Fruit fly (Drosophila melanogaster) whole organism, prepupa: ENCODE results near the gene Irk3.
A peak's percentile ranks its signal among the peaks of the same experiment; 100 is the strongest.

Source experiments
- Blimp-1 ChIP-seq: fragments of 200-800 bp; sonication (Bioruptor generic); optimal IDR thresholded peaks from 3 replicates; lab custom pipeline; 2017; ENCODE audit warnings: missing biosample characterization, missing genetic modification characterization, mild to moderate bottlenecking, moderate library complexity, missing genetic modification reagents
- CG10631 ChIP-seq: fragments of 200-800 bp; sonication (Bioruptor generic); optimal IDR thresholded peaks from 2 replicates; lab custom pipeline; 2016; ENCODE audit warnings: missing biosample characterization, missing genetic modification characterization
- CG10669 ChIP-seq: fragments of 200-800 bp; sonication (Bioruptor generic); optimal IDR thresholded peaks from 3 replicates; lab custom pipeline; 2018; ENCODE audit warnings: missing biosample characterization, mild to moderate bottlenecking, missing genetic modification characterization, moderate library complexity
- CG11294 ChIP-seq: fragments of 200-800 bp; sonication (Bioruptor generic); IDR thresholded peaks from 2 replicates; pipeline ENCODE4 v1.3.6; 2022; ENCODE audit warnings: missing biosample characterization, missing genetic modification characterization
- CG11762 ChIP-seq: fragments of 200-800 bp; sonication (Bioruptor generic); optimal IDR thresholded peaks from 3 replicates; lab custom pipeline; 2016; ENCODE audit warnings: missing biosample characterization, missing genetic modification characterization; ENCODE audit not compliant: insufficient read depth
- CG11902 ChIP-seq: fragments of 200-800 bp; sonication (Bioruptor generic); optimal IDR thresholded peaks from 3 replicates; lab custom pipeline; 2016; ENCODE audit warnings: missing biosample characterization, missing genetic modification characterization
- CG15336 ChIP-seq: fragments of 200-800 bp; sonication (Bioruptor generic); IDR thresholded peaks from 2 replicates; pipeline ENCODE4 v1.3.6; 2022; ENCODE audit warnings: missing biosample characterization, missing genetic modification characterization
- CG1621 ChIP-seq: fragments of 200-800 bp; sonication (Bioruptor generic); optimal IDR thresholded peaks from 3 replicates; lab custom pipeline; 2018; ENCODE audit warnings: missing biosample characterization, mild to moderate bottlenecking, missing genetic modification characterization
- CG3032 ChIP-seq: fragments of 200-800 bp; optimal IDR thresholded peaks from 2 replicates; lab custom pipeline; 2019; ENCODE audit warnings: missing biosample characterization, mild to moderate bottlenecking, missing genetic modification characterization, moderate library complexity
- CG32006 ChIP-seq: fragments of 200-800 bp; sonication (Bioruptor generic); optimal IDR thresholded peaks from 3 replicates; lab custom pipeline; 2017; ENCODE audit warnings: missing biosample characterization, mild to moderate bottlenecking, missing genetic modification characterization
- CG34406 ChIP-seq: fragments of 200-800 bp; sonication (Bioruptor generic); optimal IDR thresholded peaks from 3 replicates; lab custom pipeline; 2016; ENCODE audit warnings: missing biosample characterization, missing genetic modification characterization
- CG3919 ChIP-seq: fragments of 200-800 bp; sonication (Bioruptor generic); optimal IDR thresholded peaks from 3 replicates; lab custom pipeline; 2016; ENCODE audit warnings: missing biosample characterization, missing genetic modification characterization
- CG4318 ChIP-seq: fragments of 200-800 bp; sonication (Bioruptor generic); optimal IDR thresholded peaks from 3 replicates; lab custom pipeline; 2017; ENCODE audit warnings: missing biosample characterization, mild to moderate bottlenecking, missing genetic modification characterization
- CG6163 ChIP-seq: fragments of 200-800 bp; sonication (Bioruptor generic); IDR thresholded peaks from 3 replicates; pipeline ENCODE4 v1.3.6; 2022; ENCODE audit warnings: missing biosample characterization, missing genetic modification characterization
- CG6276 ChIP-seq: fragments of 200-800 bp; sonication (Bioruptor generic); optimal IDR thresholded peaks from 2 replicates; lab custom pipeline; 2017; ENCODE audit warnings: missing biosample characterization, mild to moderate bottlenecking, missing genetic modification characterization
- CG6792 ChIP-seq: fragments of 200-800 bp; sonication (Bioruptor generic); optimal IDR thresholded peaks from 3 replicates; lab custom pipeline; 2016; ENCODE audit warnings: missing biosample characterization, missing genetic modification characterization
- CG6808 ChIP-seq: fragments of 200-800 bp; sonication (Bioruptor generic); optimal IDR thresholded peaks from 3 replicates; lab custom pipeline; 2017; ENCODE audit warnings: missing biosample characterization, missing genetic modification characterization, mild to moderate bottlenecking, moderate library complexity, missing genetic modification reagents
- CG6854 ChIP-seq: fragments of 200-800 bp; sonication (Bioruptor generic); optimal IDR thresholded peaks from 2 replicates; lab custom pipeline; 2017; ENCODE audit warnings: missing biosample characterization, mild to moderate bottlenecking, missing genetic modification characterization
- CG8319 ChIP-seq: fragments of 200-800 bp; sonication (Bioruptor generic); optimal IDR thresholded peaks from 3 replicates; lab custom pipeline; 2016; ENCODE audit warnings: missing biosample characterization, missing genetic modification characterization
- CG8632 ChIP-seq: fragments of 200-800 bp; sonication (Bioruptor generic); optimal IDR thresholded peaks from 3 replicates; lab custom pipeline; 2016; ENCODE audit warnings: missing biosample characterization, missing genetic modification characterization
- CG9139 ChIP-seq: fragments of 200-800 bp; sonication (Bioruptor generic); optimal IDR thresholded peaks from 3 replicates; lab custom pipeline; 2017; ENCODE audit warnings: missing biosample characterization, mild to moderate bottlenecking, missing genetic modification characterization
- Eip75B ChIP-seq: fragments of 200-800 bp; sonication (Bioruptor generic); optimal IDR thresholded peaks from 3 replicates; lab custom pipeline; 2016; ENCODE audit warnings: missing biosample characterization, missing genetic modification characterization
- Eip78C ChIP-seq: fragments of 200-800 bp; sonication (Bioruptor generic); peaks from one replicate; lab custom pipeline; 2016; ENCODE audit warnings: missing biosample characterization, missing genetic modification characterization
- Ets21C ChIP-seq: fragments of 200-800 bp; sonication (Bioruptor generic); optimal IDR thresholded peaks from 3 replicates; lab custom pipeline; 2016; ENCODE audit warnings: missing biosample characterization, missing genetic modification characterization
- Hr38 ChIP-seq: sonication (Bioruptor generic); optimal IDR thresholded peaks from 2 replicates; lab custom pipeline; 2016; ENCODE audit warnings: missing biosample characterization, missing genetic modification characterization
- Hr39 ChIP-seq: fragments of 200-800 bp; sonication (Bioruptor generic); optimal IDR thresholded peaks from 2 replicates; lab custom pipeline; 2016; ENCODE audit warnings: missing biosample characterization, missing genetic modification characterization
- Hr4 ChIP-seq: fragments of 200-800 bp; sonication (Bioruptor generic); optimal IDR thresholded peaks from 3 replicates; lab custom pipeline; 2016; ENCODE audit warnings: missing biosample characterization, missing genetic modification characterization
- Met ChIP-seq: fragments of 200-800 bp; sonication (Bioruptor generic); optimal IDR thresholded peaks from 3 replicates; lab custom pipeline; 2016; ENCODE audit warnings: missing biosample characterization, missing genetic modification characterization
- OdsH ChIP-seq: fragments of 200-800 bp; sonication (Bioruptor generic); optimal IDR thresholded peaks from 3 replicates; lab custom pipeline; 2016; ENCODE audit warnings: missing biosample characterization, missing genetic modification characterization
- Sox102F ChIP-seq: fragments of 200-800 bp; sonication (Bioruptor generic); optimal IDR thresholded peaks from 2 replicates; lab custom pipeline; 2016; ENCODE audit warnings: missing biosample characterization, mild to moderate bottlenecking, missing genetic modification characterization
- Sox14 ChIP-seq: fragments of 200-800 bp; sonication (Bioruptor generic); optimal IDR thresholded peaks from 3 replicates; lab custom pipeline; 2016; ENCODE audit warnings: missing biosample characterization, missing genetic modification characterization
- Sox15 ChIP-seq: fragments of 200-800 bp; sonication (Bioruptor generic); optimal IDR thresholded peaks from 3 replicates; lab custom pipeline; 2016; ENCODE audit warnings: missing biosample characterization, missing genetic modification characterization
- acj6 ChIP-seq: fragments of 200-800 bp; sonication (Bioruptor generic); optimal IDR thresholded peaks from 3 replicates; lab custom pipeline; 2016; ENCODE audit warnings: missing biosample characterization, missing genetic modification characterization
- esn ChIP-seq: fragments of 200-800 bp; sonication (Bioruptor generic); optimal IDR thresholded peaks from 2 replicates; lab custom pipeline; 2016; ENCODE audit warnings: missing biosample characterization, mild to moderate bottlenecking, missing genetic modification characterization, moderate library complexity
- fd59A ChIP-seq: fragments of 200-800 bp; sonication (Bioruptor generic); optimal IDR thresholded peaks from 2 replicates; lab custom pipeline; 2017; ENCODE audit warnings: missing biosample characterization, mild to moderate bottlenecking, missing genetic modification characterization, missing genetic modification reagents
- fd85E ChIP-seq: fragments of 200-800 bp; sonication (Bioruptor generic); optimal IDR thresholded peaks from 3 replicates; lab custom pipeline; 2016; ENCODE audit warnings: missing biosample characterization, missing genetic modification characterization
- lz ChIP-seq: fragments of 200-800 bp; sonication (Bioruptor generic); optimal IDR thresholded peaks from 3 replicates; lab custom pipeline; 2016; ENCODE audit warnings: missing biosample characterization, missing genetic modification characterization
- net ChIP-seq: fragments of 200-800 bp; sonication (Bioruptor generic); optimal IDR thresholded peaks from 3 replicates; lab custom pipeline; 2016; ENCODE audit warnings: missing biosample characterization, missing genetic modification characterization
- pdm3 ChIP-seq: fragments of 200-800 bp; sonication (Bioruptor generic); optimal IDR thresholded peaks from 3 replicates; lab custom pipeline; 2016; ENCODE audit warnings: missing biosample characterization, missing genetic modification characterization
- salr ChIP-seq, 2 experiments: fragments of 200-800 bp; sonication (Bioruptor generic); optimal IDR thresholded peaks; 3 replicates each; lab custom pipeline; 2016 to 2018; ENCODE audit warnings: missing biosample characterization in 2 of 2, missing genetic modification characterization in 2 of 2, mild to moderate bottlenecking in 1 of 2
- spab ChIP-seq: fragments of 200-800 bp; sonication (Bioruptor generic); optimal IDR thresholded peaks from 2 replicates; lab custom pipeline; 2017; ENCODE audit warnings: missing biosample characterization, mild to moderate bottlenecking, missing genetic modification characterization, missing genetic modification reagents
- ss ChIP-seq, 2 experiments: fragments of 200-800 bp; sonication (Bioruptor generic); optimal IDR thresholded peaks; 2 replicates in 1 of 2; 3 replicates in 1 of 2; lab custom pipeline; 2017 to 2018; ENCODE audit warnings: mild to moderate bottlenecking in 2 of 2, missing biosample characterization in 2 of 2, missing genetic modification characterization in 2 of 2, moderate library complexity in 1 of 2
- topi ChIP-seq: fragments of 200-800 bp; sonication (Bioruptor generic); optimal IDR thresholded peaks from 3 replicates; lab custom pipeline; 2016; ENCODE audit warnings: missing biosample characterization, missing genetic modification characterization
- vri ChIP-seq: fragments of 200-800 bp; sonication (Bioruptor generic); optimal IDR thresholded peaks from 3 replicates; lab custom pipeline; 2016; ENCODE audit warnings: missing biosample characterization, mild to moderate bottlenecking, missing genetic modification characterization

Irk3 gene

dm6 chr2L:18702721-18703488 is 10.6 kb downstream of the Irk3 start, which contains the start of the genes CG10376 and CG10343 (continued):
- peak; percentile 77 for TF ChIP-seq CG15336 (GFP tag; lab: Robert Waterston, UW)
- TF ChIP-seq fd85E (GFP tag; lab: Kevin White, UChicago): no peak
- peak; percentile 11 for TF ChIP-seq vri (GFP tag; lab: Kevin White, UChicago)
- peak; percentile 82 for TF ChIP-seq Hr4 (GFP tag; lab: Kevin White, UChicago)
- TF ChIP-seq CG4318 (GFP tag; lab: Kevin White, UChicago): no peak
- peak; percentile 92 for TF ChIP-seq CG3032 (tag; lab: Kevin White, UChicago)
- peak; percentile 89 for TF ChIP-seq OdsH
- peak; percentile 40 for TF ChIP-seq CG11762 (GFP tag; lab: Kevin White, UChicago)
- TF ChIP-seq net (GFP tag; lab: Kevin White, UChicago): peak; percentile 60
- no peak for TF ChIP-seq Hr38
- TF ChIP-seq Ets21C: peak; percentile 65
- peak; percentile 93 for TF ChIP-seq CG10631 (GFP tag; lab: Kevin White, UChicago)
- TF ChIP-seq topi (GFP tag; lab: Kevin White, UChicago): peak; percentile 66
- peak; percentile 93 for TF ChIP-seq CG32006
- peak; percentile 42 for TF ChIP-seq CG1621 (tag; lab: Kevin White, UChicago)
- TF ChIP-seq, all 60 proteins: peak for 47

DNA sequence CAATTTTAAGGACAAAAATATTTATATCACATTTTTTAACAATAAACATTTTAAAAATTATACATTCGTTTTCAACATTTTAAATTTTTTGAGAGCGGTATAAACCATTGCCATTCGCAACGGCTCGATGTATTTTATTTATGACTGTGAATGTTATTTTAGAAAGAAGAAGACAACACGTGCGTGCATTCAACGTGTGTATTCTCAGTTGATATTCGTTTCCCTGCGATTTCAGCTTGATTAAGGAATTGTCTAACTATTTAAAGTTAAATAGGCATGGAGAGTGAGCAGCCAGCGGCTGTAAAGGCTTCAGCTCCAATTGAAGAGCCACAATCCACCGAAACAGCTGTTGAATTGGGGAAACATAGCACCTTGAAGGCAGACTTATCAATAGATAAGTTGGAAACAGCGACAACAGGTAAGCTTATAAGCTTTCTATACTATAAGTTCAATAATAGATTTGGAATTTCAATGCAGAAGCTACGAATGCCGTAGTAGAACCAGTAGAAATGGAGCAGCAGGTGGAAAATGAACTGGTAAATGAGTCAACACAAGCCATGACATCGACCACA is 14.9 kb downstream of the Irk3 start, which contains the start of gene CG10341:
Gene CG10341 (plus strand): TSS at position 156 of the 572 bp plus-strand sequence.
- TF ChIP-seq Eip78C (GFP tag; lab: Kevin White, UChicago) (peak; percentile 63), fd59A (GFP tag; lab: Kevin White, UChicago) (no peak)

DNA sequence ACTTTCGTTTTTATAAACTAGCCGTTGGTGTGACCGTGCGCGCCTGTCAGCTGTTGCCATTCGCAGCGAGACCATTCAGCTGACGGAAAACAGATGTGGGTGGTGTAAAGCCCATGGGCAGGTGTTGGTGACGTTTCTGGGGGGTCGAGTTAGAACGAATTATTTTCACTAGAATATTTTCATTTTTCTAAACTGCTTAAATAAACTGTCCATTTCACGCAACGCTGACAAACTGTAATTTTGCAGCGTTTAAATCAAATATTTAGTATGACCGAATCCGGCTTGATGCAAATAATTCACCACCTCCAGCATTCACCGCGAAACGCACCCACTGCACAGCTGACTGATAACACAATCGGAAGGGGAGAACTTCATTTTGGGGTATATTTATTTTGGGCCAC is 18.1 kb downstream of the Irk3 start, which contains the start of the genes CG10383 and CG10338:
Gene CG10383 (minus strand): TSS at position 199 of the 401 bp plus-strand sequence.
Gene CG10338 (plus strand): TSS at position 261 of the 401 bp plus-strand sequence.
- TF ChIP-seq CG10669 (GFP tag; lab: Kevin White, UChicago) (peak; percentile 64), CG6792 (GFP tag; lab: Kevin White, UChicago) (peak; percentile 86), vri (GFP tag; lab: Kevin White, UChicago) (peak; percentile 75), CG6163 (GFP tag; lab: Robert Waterston, UW) (peak; percentile 95), CG6276 (GFP tag; lab: Kevin White, UChicago) (no peak), topi (GFP tag; lab: Kevin White, UChicago) (peak; percentile 88), fd59A (GFP tag; lab: Kevin White, UChicago) (peak; percentile 22), CG3032 (tag; lab: Kevin White, UChicago) (peak; percentile 73), CG6854 (GFP tag; lab: Kevin White, UChicago) (peak; percentile 49), CG6808 (GFP tag; lab: Kevin White, UChicago) (no peak), Sox15 (GFP tag; lab: Kevin White, UChicago) (peak; percentile 84), CG11294 (GFP tag; lab: Robert Waterston, UW) (peak; percentile 87), CG11762 (GFP tag; lab: Kevin White, UChicago) (peak; percentile 51), esn (peak; percentile 88), CG11902 (GFP tag; lab: Kevin White, UChicago) (peak; percentile 87), CG8632 (peak; percentile 77), ss (GFP tag; optimal IDR thresholded peaks at IDR 0.05; lab: Kevin White, UChicago) (peak; percentile 30 to 33), CG3919 (GFP tag; lab: Kevin White, UChicago) (peak; percentile 93), CG32006 (peak; percentile 77), Sox102F (GFP tag; lab: Kevin White, UChicago) (peak; percentile 85), fd85E (GFP tag; lab: Kevin White, UChicago) (peak; percentile 77), pdm3 (GFP tag; lab: Kevin White, UChicago) (no peak), Sox14 (peak; percentile 91), salr (GFP tag; optimal IDR thresholded peaks at IDR 0.05; lab: Kevin White, UChicago) (peak; percentile 57 to 64), CG34406 (GFP tag; lab: Kevin White, UChicago) (peak; percentile 81), Met (peak; percentile 90), CG1621 (tag; lab: Kevin White, UChicago) (peak; percentile 61), Ets21C (peak; percentile 85), Hr39 (GFP tag; lab: Kevin White, UChicago) (peak; percentile 93), CG8319 (GFP tag; lab: Kevin White, UChicago) (peak; percentile 88), CG9139 (GFP tag; lab: Kevin White, UChicago) (no peak), spab (GFP tag; lab: Kevin White, UChicago) (peak; percentile 41), lz (GFP tag; lab: Kevin White, UChicago) (peak; percentile 89), Blimp-1 (peak; percentile 96), Eip75B (GFP tag; lab: Kevin White, UChicago) (peak; percentile 86), acj6 (GFP tag; lab: Kevin White, UChicago) (peak; percentile 89)
